Fruit fly (Drosophila melanogaster) whole organism, embryonic: Measurements from ENCODE around the gene Tep4.

ENCODE experiments used
- Adf1 ChIP-seq: fragments of 200-800 bp; sonication (Bioruptor generic); IDR thresholded peaks from 2 replicates; pipeline ENCODE4 v1.3.6; 2022; ENCODE audit warnings: missing biosample characterization, missing genetic modification characterization
- CG14965 ChIP-seq: fragments of 200-800 bp; sonication (Bioruptor generic); optimal IDR thresholded peaks from 2 replicates; lab custom pipeline; 2016; ENCODE audit warnings: missing biosample characterization, missing genetic modification characterization, borderline replicate concordance
- CG3838 ChIP-seq: fragments of 200-800 bp; sonication (Bioruptor generic); optimal IDR thresholded peaks from 3 replicates; lab custom pipeline; 2016; ENCODE audit warnings: missing biosample characterization, missing genetic modification characterization
- CG4424 ChIP-seq: fragments of 200-800 bp; sonication (Bioruptor generic); optimal IDR thresholded peaks from 3 replicates; lab custom pipeline; 2016; ENCODE audit warnings: missing biosample characterization, missing genetic modification characterization
- CG6683 ChIP-seq: fragments of 200-800 bp; sonication (Bioruptor generic); optimal IDR thresholded peaks from 2 replicates; lab custom pipeline; 2017; ENCODE audit warnings: missing biosample characterization, mild to moderate bottlenecking, missing genetic modification characterization, missing genetic modification reagents
- Spps ChIP-seq: fragments of 200-800 bp; sonication (Bioruptor generic); optimal IDR thresholded peaks from 2 replicates; lab custom pipeline; 2018; ENCODE audit warnings: missing biosample characterization, mild to moderate bottlenecking, missing genetic modification characterization
- ap ChIP-seq: fragments of 200-800 bp; sonication (Bioruptor generic); IDR thresholded peaks from 2 replicates; pipeline ENCODE4 v1.3.6; 2022; ENCODE audit warnings: missing biosample characterization, missing genetic modification characterization
- cas ChIP-seq: fragments of 200-800 bp; sonication (Bioruptor generic); IDR thresholded peaks from 2 replicates; pipeline ENCODE4 v1.3.6; 2022; ENCODE audit warnings: missing biosample characterization, missing genetic modification characterization
- pita ChIP-seq: fragments of 200-800 bp; sonication (Bioruptor generic); optimal IDR thresholded peaks from 2 replicates; lab custom pipeline; 2017; ENCODE audit warnings: missing biosample characterization, mild to moderate bottlenecking, missing genetic modification characterization

dm6 chr2L:19567305-19567898 lies 19.1 kb downstream of the Tep4 start:
- TF ChIP-seq ap (GFP tag; lab: Robert Waterston, UW) (no peak), CG4424 (GFP tag; lab: Kevin White, UChicago) (no peak), Adf1 (GFP tag; lab: Robert Waterston, UW) (no peak), Spps (tag; lab: Kevin White, UChicago) (no peak), pita (GFP tag; lab: Kevin White, UChicago) (no peak), CG3838 (GFP tag; lab: Kevin White, UChicago) (no peak), CG14965 (GFP tag; lab: Kevin White, UChicago) (no peak), CG6683 (GFP tag; lab: Kevin White, UChicago) (no peak), cas (GFP tag; lab: Robert Waterston, UW) (no peak)
